Fruit fly (Drosophila melanogaster) whole organism, embryonic: ENCODE results near the gene CG14154.

Experiments used
- CG10543 ChIP-seq: fragments of 200-800 bp; sonication (Bioruptor generic); optimal IDR thresholded peaks from 3 replicates; lab custom pipeline; 2017; ENCODE audit warnings: missing biosample characterization, mild to moderate bottlenecking, missing genetic modification characterization, moderate library complexity
- CG11723 ChIP-seq: fragments of 200-800 bp; sonication (Bioruptor generic); optimal IDR thresholded peaks from 2 replicates; lab custom pipeline; 2017; ENCODE audit warnings: missing biosample characterization, mild to moderate bottlenecking, missing genetic modification characterization
- CG12071 ChIP-seq: fragments of 200-800 bp; sonication (Bioruptor generic); optimal IDR thresholded peaks from 3 replicates; lab custom pipeline; 2018; ENCODE audit warnings: missing biosample characterization, mild to moderate bottlenecking, missing genetic modification characterization
- CG12769 ChIP-seq: fragments of 200-800 bp; sonication (Bioruptor generic); optimal IDR thresholded peaks from 2 replicates; lab custom pipeline; 2019; ENCODE audit warnings: missing biosample characterization, mild to moderate bottlenecking, missing genetic modification characterization, moderate library complexity
- CG15514 ChIP-seq: fragments of 200-800 bp; sonication (Bioruptor generic); optimal IDR thresholded peaks from 3 replicates; lab custom pipeline; 2017; ENCODE audit warnings: missing biosample characterization, missing genetic modification characterization, mild to moderate bottlenecking, moderate library complexity, missing genetic modification reagents
- CG3847 ChIP-seq: fragments of 200-800 bp; sonication (Bioruptor generic); IDR thresholded peaks from 2 replicates; pipeline ENCODE4 v1.3.6; 2022; ENCODE audit warnings: missing biosample characterization, missing genetic modification characterization
- CG43689 ChIP-seq: fragments of 200-800 bp; sonication (Bioruptor generic); IDR thresholded peaks from 2 replicates; pipeline ENCODE4 v1.3.6; 2022; ENCODE audit warnings: missing biosample characterization, missing genetic modification characterization
- CG5245 ChIP-seq: fragments of 200-800 bp; sonication (Bioruptor generic); optimal IDR thresholded peaks from 3 replicates; lab custom pipeline; 2016; ENCODE audit warnings: missing biosample characterization, missing genetic modification characterization
- CG6654 ChIP-seq: fragments of 200-800 bp; sonication (Bioruptor generic); optimal IDR thresholded peaks from 2 replicates; lab custom pipeline; 2017; ENCODE audit warnings: missing biosample characterization, mild to moderate bottlenecking, missing genetic modification characterization
- CG8290 ChIP-seq, 3 experiments: fragments of 200-800 bp; sonication (Bioruptor generic); optimal IDR thresholded peaks; 2 replicates each; lab custom pipeline; 2016 to 2019; ENCODE audit warnings: missing biosample characterization in 3 of 3, missing genetic modification characterization in 3 of 3, mild to moderate bottlenecking in 2 of 3, moderate library complexity in 1 of 3
- CG9932 ChIP-seq: fragments of 200-800 bp; sonication (Bioruptor generic); IDR thresholded peaks from 2 replicates; pipeline ENCODE4 v1.3.6; 2022; ENCODE audit warnings: missing biosample characterization, missing genetic modification characterization
- D19A ChIP-seq: fragments of 200-800 bp; optimal IDR thresholded peaks from 3 replicates; lab custom pipeline; 2019; ENCODE audit warnings: missing biosample characterization, mild to moderate bottlenecking, missing genetic modification characterization, moderate library complexity
- Dll ChIP-seq: fragments of 200-800 bp; sonication (Bioruptor generic); IDR thresholded peaks from 4 replicates; pipeline ENCODE4 v1.3.6; 2022; ENCODE audit warnings: missing biosample characterization, missing genetic modification characterization; ENCODE audit not compliant: partially characterized antibody
- Drgx ChIP-seq: fragments of 200-800 bp; sonication (Bioruptor generic); IDR thresholded peaks from 2 replicates; pipeline ENCODE4 v1.3.6; 2022; ENCODE audit warnings: missing biosample characterization, missing genetic modification characterization
- E2f2 ChIP-seq: fragments of 200-800 bp; sonication (Bioruptor generic); IDR thresholded peaks from 2 replicates; pipeline ENCODE4 v1.3.6; 2022; ENCODE audit warnings: missing biosample characterization, missing genetic modification characterization
- Ets97D ChIP-seq: fragments of 200-800 bp; sonication (Bioruptor generic); optimal IDR thresholded peaks from 3 replicates; lab custom pipeline; 2016; ENCODE audit warnings: missing biosample characterization, missing genetic modification characterization
- HHEX ChIP-seq: fragments of 200-800 bp; sonication (Bioruptor generic); optimal IDR thresholded peaks from 3 replicates; lab custom pipeline; 2017; ENCODE audit warnings: missing biosample characterization, mild to moderate bottlenecking, missing genetic modification characterization, missing genetic modification reagents
- HLHmδ ChIP-seq: fragments of 200-800 bp; sonication (Bioruptor generic); optimal IDR thresholded peaks from 2 replicates; lab custom pipeline; 2018; ENCODE audit warnings: missing biosample characterization, mild to moderate bottlenecking, missing genetic modification characterization, moderate library complexity
- Lhr ChIP-seq: fragments of 200-800 bp; sonication (Bioruptor generic); optimal IDR thresholded peaks from 3 replicates; lab custom pipeline; 2017; ENCODE audit warnings: mild to moderate bottlenecking, missing biosample characterization, missing genetic modification reagents, missing genetic modification characterization
- Meics ChIP-seq: fragments of 200-800 bp; sonication (Bioruptor generic); optimal IDR thresholded peaks from 2 replicates; lab custom pipeline; 2017; ENCODE audit warnings: missing biosample characterization, mild to moderate bottlenecking, missing genetic modification characterization
- Scr ChIP-seq: fragments of 200-800 bp; sonication (Bioruptor generic); IDR thresholded peaks from 2 replicates; pipeline ENCODE4 v1.3.6; 2022; ENCODE audit warnings: missing biosample characterization, missing genetic modification characterization; ENCODE audit not compliant: partially characterized antibody
- Taf1 ChIP-seq: fragments of 200-800 bp; sonication (Bioruptor generic); IDR thresholded peaks from 2 replicates; pipeline ENCODE4 v1.3.6; 2022; ENCODE audit warnings: missing biosample characterization, missing genetic modification characterization
- Xrp1 ChIP-seq: fragments of 200-800 bp; sonication (Bioruptor generic); IDR thresholded peaks from 2 replicates; pipeline ENCODE4 v1.3.6; 2022; ENCODE audit warnings: missing biosample characterization, missing genetic modification characterization
- abd-A ChIP-seq: fragments of 200-800 bp; sonication (Bioruptor generic); optimal IDR thresholded peaks from 3 replicates; lab custom pipeline; 2019; ENCODE audit warnings: missing biosample characterization, mild to moderate bottlenecking, missing genetic modification characterization, moderate library complexity
- ash1 ChIP-seq: fragments of 200-800 bp; sonication (Bioruptor generic); optimal IDR thresholded peaks from 2 replicates; lab custom pipeline; 2018; ENCODE audit warnings: missing biosample characterization, mild to moderate bottlenecking, missing genetic modification characterization
- ci ChIP-seq: fragments of 200-800 bp; sonication (Bioruptor generic); IDR thresholded peaks from 3 replicates; pipeline ENCODE4 v1.3.6; 2022; ENCODE audit warnings: missing biosample characterization, missing genetic modification characterization
- crol ChIP-seq: fragments of 200-800 bp; sonication (Bioruptor generic); IDR thresholded peaks from 2 replicates; pipeline ENCODE4 v1.3.6; 2022; ENCODE audit warnings: missing biosample characterization, missing genetic modification characterization
- ftz-f1 ChIP-seq: fragments of 200-800 bp; sonication (Bioruptor generic); optimal IDR thresholded peaks from 2 replicates; lab custom pipeline; 2016; ENCODE audit warnings: missing biosample characterization, missing genetic modification characterization
- jumu ChIP-seq: fragments of 200-800 bp; sonication (Bioruptor generic); optimal IDR thresholded peaks from 3 replicates; lab custom pipeline; 2016; ENCODE audit warnings: missing biosample characterization, missing genetic modification characterization
- kni ChIP-seq: fragments of 200-800 bp; sonication (Bioruptor generic); optimal IDR thresholded peaks from 3 replicates; lab custom pipeline; 2017; ENCODE audit warnings: mild to moderate bottlenecking, missing biosample characterization, missing genetic modification reagents, missing genetic modification characterization
- lab ChIP-seq: fragments of 200-800 bp; sonication (Bioruptor generic); optimal IDR thresholded peaks from 3 replicates; lab custom pipeline; 2017; ENCODE audit warnings: missing biosample characterization, missing genetic modification characterization, mild to moderate bottlenecking, moderate library complexity, missing genetic modification reagents
- lilli ChIP-seq: fragments of 200-800 bp; sonication (Bioruptor generic); optimal IDR thresholded peaks from 3 replicates; lab custom pipeline; 2016; ENCODE audit warnings: missing biosample characterization, missing genetic modification characterization
- lola ChIP-seq, 3 experiments: fragments of >200 bp in 2 of 3; fragments of 200-800 bp in 1 of 3; sonication (Bioruptor generic) in 1 of 3; optimal IDR thresholded peaks; 2 replicates each; lab custom pipeline; 2017 to 2019; ENCODE audit warnings: missing biosample characterization in 3 of 3, missing genetic modification characterization in 3 of 3, mild to moderate bottlenecking in 1 of 3, moderate library complexity in 1 of 3
- nerfin-1 ChIP-seq: fragments of 200-800 bp; sonication (Bioruptor generic); optimal IDR thresholded peaks from 3 replicates; lab custom pipeline; 2019; ENCODE audit warnings: missing biosample characterization, mild to moderate bottlenecking, missing genetic modification characterization, moderate library complexity
- nerfin-2 ChIP-seq: fragments of 200-800 bp; sonication (Bioruptor generic); IDR thresholded peaks from 2 replicates; pipeline ENCODE4 v1.3.6; 2022; ENCODE audit warnings: missing biosample characterization, missing genetic modification characterization; ENCODE audit not compliant: partially characterized antibody
- odd ChIP-seq: fragments of 200-800 bp; sonication (Bioruptor generic); optimal IDR thresholded peaks from 2 replicates; lab custom pipeline; 2017; ENCODE audit warnings: missing biosample characterization, mild to moderate bottlenecking, missing genetic modification characterization
- org-1 ChIP-seq: fragments of 200-800 bp; sonication (Bioruptor generic); optimal IDR thresholded peaks from 2 replicates; lab custom pipeline; 2017; ENCODE audit warnings: missing biosample characterization, missing genetic modification characterization
- otp ChIP-seq: fragments of 200-800 bp; sonication (Bioruptor generic); IDR thresholded peaks from 3 replicates; pipeline ENCODE4, ENCODE4 v1.3.6; 2022; ENCODE audit warnings: missing biosample characterization, missing genetic modification characterization
- psq ChIP-seq: fragments of 200-800 bp; sonication (Bioruptor generic); optimal IDR thresholded peaks from 2 replicates; lab custom pipeline; 2017; ENCODE audit warnings: missing biosample characterization, missing genetic modification characterization
- pum ChIP-seq: fragments of 200-800 bp; sonication (Bioruptor generic); optimal IDR thresholded peaks from 2 replicates; lab custom pipeline; 2016; ENCODE audit warnings: missing biosample characterization, missing genetic modification characterization
- row ChIP-seq: fragments of 200-800 bp; sonication (Bioruptor generic); IDR thresholded peaks from 3 replicates; pipeline ENCODE4 v1.3.6; 2022; ENCODE audit warnings: missing biosample characterization, missing genetic modification characterization
- scrt ChIP-seq: fragments of 200-800 bp; sonication (Bioruptor generic); optimal IDR thresholded peaks from 2 replicates; lab custom pipeline; 2018; ENCODE audit warnings: missing biosample characterization, mild to moderate bottlenecking, missing genetic modification characterization, moderate library complexity
- sisA ChIP-seq: fragments of 200-800 bp; sonication (Bioruptor generic); IDR thresholded peaks from 2 replicates; pipeline ENCODE4 v1.3.6; 2022; ENCODE audit warnings: missing biosample characterization, missing genetic modification characterization
- stc ChIP-seq: fragments of 200-800 bp; sonication (Bioruptor generic); IDR thresholded peaks from 2 replicates; pipeline ENCODE4 v1.3.6; 2022; ENCODE audit warnings: missing biosample characterization, missing genetic modification characterization
- tio ChIP-seq: fragments of 200-800 bp; sonication (Bioruptor generic); optimal IDR thresholded peaks from 2 replicates; lab custom pipeline; 2017; ENCODE audit warnings: missing biosample characterization, missing genetic modification characterization, inconsistent platforms
- tna ChIP-seq: fragments of 200-800 bp; sonication (Bioruptor generic); IDR thresholded peaks from 2 replicates; pipeline ENCODE4 v1.3.6; 2022; ENCODE audit warnings: missing biosample characterization, missing genetic modification characterization; ENCODE audit not compliant: partially characterized antibody
- yki ChIP-seq: fragments of >200 bp; optimal IDR thresholded peaks from 3 replicates; lab custom pipeline; 2018
- zf30C ChIP-seq: fragments of 200-800 bp; sonication (Bioruptor generic); optimal IDR thresholded peaks from 3 replicates; lab custom pipeline; 2018; ENCODE audit warnings: missing biosample characterization, mild to moderate bottlenecking, missing genetic modification characterization
- zfh1 ChIP-seq: fragments of 200-800 bp; sonication (Bioruptor generic); IDR thresholded peaks from 3 replicates; pipeline ENCODE4 v1.3.6; 2022; ENCODE audit warnings: missing biosample characterization, missing genetic modification characterization

Gene CG14154

DNA sequence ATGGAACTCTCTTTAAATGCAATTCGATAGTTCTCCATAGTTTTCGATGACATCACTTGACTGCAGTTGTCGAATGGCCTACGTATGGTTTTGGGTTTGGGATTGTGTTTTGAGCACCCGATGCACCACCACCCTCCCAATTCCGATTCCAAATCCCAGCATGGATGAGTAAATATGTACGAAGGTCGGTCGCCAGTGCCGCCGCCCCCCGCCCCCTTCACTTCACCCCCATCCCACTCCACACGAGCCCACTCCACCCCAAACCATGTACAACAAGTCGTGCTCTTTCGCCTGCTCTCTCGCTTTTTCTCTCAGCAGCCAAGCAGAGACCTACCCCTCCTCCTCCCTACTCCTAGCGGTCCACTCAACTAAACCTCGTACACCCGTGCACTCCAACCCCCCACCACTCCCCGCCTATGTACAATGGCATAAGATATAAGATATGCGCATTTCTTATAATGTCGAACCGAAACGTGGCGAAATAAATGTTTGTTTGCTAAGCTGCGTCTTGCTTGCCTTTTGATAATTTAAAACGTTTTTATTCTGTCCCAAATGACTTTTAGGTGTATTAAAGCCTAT is 39.1 kb downstream of the CG14154 start:
- TF ChIP-seq lola (GFP tag; optimal IDR thresholded peaks at IDR 0.05; lab: Kevin White, UChicago): no peak
- TF ChIP-seq pum: no peak
- peak; percentile 20 for TF ChIP-seq lab (GFP tag; lab: Kevin White, UChicago)
- no peak for TF ChIP-seq lilli (GFP tag; lab: Kevin White, UChicago)
- peak; percentile 22; the same call in 1 of the 2 replicates for TF ChIP-seq Xrp1 (GFP tag; lab: Robert Waterston, UW)
- no peak for TF ChIP-seq tio (GFP tag; lab: Kevin White, UChicago)
- TF ChIP-seq Taf1: peak; percentile 5; the same call in 1 of the 2 replicates
- no peak for TF ChIP-seq org-1 (GFP tag; lab: Kevin White, UChicago)
- TF ChIP-seq ci (GFP tag; lab: Robert Waterston, UW): peak; percentile 49; the same call in 1 of the 3 replicates
- TF ChIP-seq CG8290 (GFP tag; optimal IDR thresholded peaks at IDR 0.05; lab: Kevin White, UChicago): no peak
- peak in 1 of 2 experiments; percentile 41 for TF ChIP-seq CG8290 (tag; optimal IDR thresholded peaks at IDR 0.05; lab: Kevin White, UChicago)
- TF ChIP-seq Dll (GFP tag; lab: Robert Waterston, UW): no peak
- TF ChIP-seq CG9932 (GFP tag; lab: Robert Waterston, UW): 0 out of 2 replicates have a peak, but pooled peaks have one; percentile 18
- no peak for TF ChIP-seq CG43689
- TF ChIP-seq otp: peak; percentile 51; the same call in 1 of the 3 replicates
- TF ChIP-seq ftz-f1 (GFP tag; lab: Kevin White, UChicago): no peak
- TF ChIP-seq CG15514 (GFP tag; lab: Kevin White, UChicago): peak; percentile 35
- peak; percentile 41 for TF ChIP-seq abd-A
- TF ChIP-seq odd (GFP tag; lab: Kevin White, UChicago): no peak
- peak; percentile 38; the same call in 1 of the 2 replicates for TF ChIP-seq tna (GFP tag; lab: Robert Waterston, UW)
- 0 out of 3 replicates have a peak, but pooled peaks have one; percentile 9 for TF ChIP-seq zfh1 (GFP tag; lab: Robert Waterston, UW)
- TF ChIP-seq Lhr (GFP tag; lab: Kevin White, UChicago): no peak
- TF ChIP-seq CG5245 (GFP tag; lab: Kevin White, UChicago): no peak
- TF ChIP-seq CG12071 (GFP tag; lab: Kevin White, UChicago): no peak
- TF ChIP-seq CG10543: peak; percentile 31
- no peak for TF ChIP-seq Ets97D (GFP tag; lab: Kevin White, UChicago)
- TF ChIP-seq ash1 (GFP tag; lab: Kevin White, UChicago): peak; percentile 35
- no peak for TF ChIP-seq nerfin-2 (GFP tag; lab: Robert Waterston, UW)
- TF ChIP-seq Meics: peak; percentile 16
- no peak for TF ChIP-seq HHEX (GFP tag; lab: Kevin White, UChicago)
- TF ChIP-seq sisA (GFP tag; lab: Robert Waterston, UW): no peak
- 0 out of 2 replicates have a peak, but pooled peaks have one; percentile 28 for TF ChIP-seq Drgx
- peak; percentile 19 for TF ChIP-seq yki (lab: Kevin White, UChicago)
- no peak for TF ChIP-seq psq (GFP tag; lab: Kevin White, UChicago)
- peak; percentile 99 for TF ChIP-seq crol (GFP tag; lab: Robert Waterston, UW)
- TF ChIP-seq E2f2 (GFP tag; lab: Robert Waterston, UW): 0 out of 2 replicates have a peak, but pooled peaks have one; percentile 12
- TF ChIP-seq zf30C (GFP tag; lab: Kevin White, UChicago): no peak
- 0 out of 2 replicates have a peak, but pooled peaks have one; percentile 30 for TF ChIP-seq CG3847 (GFP tag; lab: Robert Waterston, UW)
- peak; percentile 54 for TF ChIP-seq stc (GFP tag; lab: Robert Waterston, UW)
- TF ChIP-seq row (GFP tag; lab: Robert Waterston, UW): peak; percentile 31; the same call in 1 of the 3 replicates
- no peak for TF ChIP-seq CG6654 (GFP tag; lab: Kevin White, UChicago)
- TF ChIP-seq CG11723 (GFP tag; lab: Kevin White, UChicago): no peak
- TF ChIP-seq kni (GFP tag; lab: Kevin White, UChicago): peak; percentile 56
- TF ChIP-seq scrt (GFP tag; lab: Kevin White, UChicago): no peak
- TF ChIP-seq HLHmδ (GFP tag; lab: Kevin White, UChicago): peak; percentile 26
- peak; percentile 28 for TF ChIP-seq CG12769 (tag; lab: Kevin White, UChicago)
- no peak for TF ChIP-seq jumu (GFP tag; lab: Kevin White, UChicago)
- no peak for TF ChIP-seq Scr (GFP tag; lab: Robert Waterston, UW)
- peak; percentile 2 for TF ChIP-seq nerfin-1
- no peak for TF ChIP-seq D19A
